Worm (Caenorhabditis elegans) whole organism, L3 larva: ENCODE measurements around the gene C26D10.7.

Source experiments
- R02D3.7 ChIP-seq: fragments of 150-350 bp; optimal IDR thresholded peaks from 2 replicates; lab custom pipeline; 2014; ENCODE audit warnings: missing biosample characterization, missing genetic modification characterization
- aly-2 ChIP-seq: fragments of 150-350 bp; optimal IDR thresholded peaks from 2 replicates; lab custom pipeline; 2014; ENCODE audit warnings: missing biosample characterization, missing genetic modification characterization
- ama-1 ChIP-seq: fragments of 150-350 bp; optimal IDR thresholded peaks from 2 replicates; lab custom pipeline; 2018
- ceh-16 ChIP-seq: sonication (generic microtip); optimal IDR thresholded peaks from 2 replicates; lab custom pipeline; 2017; ENCODE audit warnings: missing biosample characterization, missing genetic modification characterization
- ceh-82 ChIP-seq: fragments of 150-350 bp; optimal IDR thresholded peaks from 2 replicates; lab custom pipeline; 2014; ENCODE audit warnings: missing biosample characterization, missing genetic modification characterization
- ceh-9 ChIP-seq: sonication (generic microtip); optimal IDR thresholded peaks from 2 replicates; lab custom pipeline; 2018; ENCODE audit warnings: missing biosample characterization, missing genetic modification characterization
- daf-12 ChIP-seq: fragments of 150-350 bp; optimal IDR thresholded peaks from 2 replicates; lab custom pipeline; 2014; ENCODE audit warnings: missing biosample characterization, missing genetic modification reagents, missing genetic modification characterization
- egl-5 ChIP-seq: fragments of 150-350 bp; optimal IDR thresholded peaks from 2 replicates; lab custom pipeline; 2017; ENCODE audit warnings: missing biosample characterization, missing genetic modification reagents, missing genetic modification characterization, inconsistent platforms
- elt-1 ChIP-seq: fragments of 150-350 bp; optimal IDR thresholded peaks from 2 replicates; lab custom pipeline; 2014; ENCODE audit warnings: missing biosample characterization, missing genetic modification characterization
- elt-3 ChIP-seq, 3 experiments: fragments of 150-350 bp in 1 of 3; sonication (generic microtip) in 2 of 3; optimal IDR thresholded peaks; 2 replicates in 2 of 3; 4 replicates in 1 of 3; lab custom pipeline; 2014 to 2017; ENCODE audit warnings: missing biosample characterization in 3 of 3, missing genetic modification characterization in 3 of 3
- eor-1 ChIP-seq, 2 experiments: fragments of 150-350 bp; optimal IDR thresholded peaks; 2 replicates each; lab custom pipeline; 2014 to 2018; ENCODE audit warnings: missing biosample characterization in 2 of 2, missing genetic modification characterization in 2 of 2
- fkh-10 ChIP-seq: sonication (generic microtip); optimal IDR thresholded peaks from 2 replicates; lab custom pipeline; 2017; ENCODE audit warnings: missing biosample characterization, missing genetic modification reagents, missing genetic modification characterization
- fkh-2 ChIP-seq: fragments of 150-350 bp; optimal IDR thresholded peaks from 2 replicates; lab custom pipeline; 2014; ENCODE audit warnings: missing biosample characterization, missing genetic modification reagents, missing genetic modification characterization
- fos-1 ChIP-seq: fragments of 150-350 bp; optimal IDR thresholded peaks from 2 replicates; lab custom pipeline; 2014; ENCODE audit warnings: missing biosample characterization, missing genetic modification characterization
- jun-1 ChIP-seq: fragments of 150-350 bp; optimal IDR thresholded peaks from 2 replicates; lab custom pipeline; 2014; ENCODE audit warnings: missing biosample characterization, missing genetic modification reagents, missing genetic modification characterization
- mml-1 ChIP-seq: fragments of 150-350 bp; sonication (generic microtip); optimal IDR thresholded peaks from 3 replicates; lab custom pipeline; 2014; ENCODE audit warnings: missing biosample characterization, missing genetic modification characterization
- nfya-1 ChIP-seq: sonication (generic microtip); optimal IDR thresholded peaks from 2 replicates; lab custom pipeline; 2017; ENCODE audit warnings: missing genetic modification characterization, mild to moderate bottlenecking, missing compliant biosample characterization, antibody characterized with exemption, moderate library complexity; ENCODE audit not compliant: insufficient read depth
- nhr-11 ChIP-seq: fragments of 150-350 bp; optimal IDR thresholded peaks from 2 replicates; lab custom pipeline; 2014; ENCODE audit warnings: missing biosample characterization, missing genetic modification characterization
- nhr-237 ChIP-seq: fragments of 150-350 bp; optimal IDR thresholded peaks from 2 replicates; lab custom pipeline; 2014; ENCODE audit warnings: missing biosample characterization, missing genetic modification characterization
- nhr-25 ChIP-seq: sonication (generic microtip); optimal IDR thresholded peaks from 2 replicates; lab custom pipeline; 2017; ENCODE audit warnings: missing biosample characterization, missing genetic modification characterization
- nhr-67 ChIP-seq: fragments of 150-350 bp; optimal IDR thresholded peaks from 2 replicates; lab custom pipeline; 2014; ENCODE audit warnings: missing biosample characterization, missing genetic modification characterization
- nhr-76 ChIP-seq: fragments of 150-350 bp; sonication (generic microtip); optimal IDR thresholded peaks from 5 replicates; lab custom pipeline; 2014; ENCODE audit warnings: missing biosample characterization, missing genetic modification characterization
- pha-4 ChIP-seq: fragments of 150-350 bp; optimal IDR thresholded peaks from 2 replicates; lab custom pipeline; 2014; ENCODE audit warnings: missing biosample characterization, missing genetic modification reagents, missing genetic modification characterization
- pqm-1 ChIP-seq: fragments of 150-350 bp; optimal IDR thresholded peaks from 2 replicates; lab custom pipeline; 2017; ENCODE audit warnings: missing biosample characterization, missing genetic modification characterization, inconsistent platforms
- sea-2 ChIP-seq: fragments of 150-350 bp; sonication (generic microtip); optimal IDR thresholded peaks from 4 replicates; lab custom pipeline; 2014; ENCODE audit warnings: missing biosample characterization, missing genetic modification reagents, missing genetic modification characterization
- skn-1 ChIP-seq: fragments of 150-350 bp; optimal IDR thresholded peaks from 2 replicates; lab custom pipeline; 2014; ENCODE audit warnings: missing biosample characterization, missing genetic modification characterization
- snpc-4 ChIP-seq: fragments of 150-350 bp; optimal IDR thresholded peaks from 2 replicates; lab custom pipeline; 2014; ENCODE audit warnings: missing biosample characterization, missing genetic modification characterization
- tbx-2 ChIP-seq: sonication (generic microtip); optimal IDR thresholded peaks from 2 replicates; lab custom pipeline; 2016; ENCODE audit warnings: mild to moderate bottlenecking, missing genetic modification characterization, missing compliant biosample characterization
- unc-62 ChIP-seq: fragments of 150-350 bp; sonication (generic microtip); optimal IDR thresholded peaks from 4 replicates; lab custom pipeline; 2014; ENCODE audit warnings: missing biosample characterization, missing genetic modification reagents, missing genetic modification characterization
- zag-1 ChIP-seq: fragments of 150-350 bp; optimal IDR thresholded peaks from 2 replicates; lab custom pipeline; 2014; ENCODE audit warnings: missing biosample characterization, missing genetic modification characterization
- ztf-11 ChIP-seq: fragments of 150-350 bp; optimal IDR thresholded peaks from 2 replicates; lab custom pipeline; 2014; ENCODE audit warnings: missing biosample characterization, missing genetic modification characterization
- ztf-4 ChIP-seq: fragments of 150-350 bp; optimal IDR thresholded peaks from 2 replicates; lab custom pipeline; 2014; ENCODE audit warnings: missing biosample characterization, missing genetic modification characterization

The C26D10.7 gene

ce11 chrII:8354233-8354750 is 20.5 kb downstream of the C26D10.7 start, which contains the start of gene C26D10.6:
C26D10.6 (minus strand) TSS chrII:8354700.
- no peak for TF ChIP-seq nhr-237 (tag; lab: Kevin White, UChicago)
- peak; percentile 70 for TF ChIP-seq elt-1 (tag; lab: Kevin White, UChicago)
- TF ChIP-seq egl-5 (tag; lab: Kevin White, UChicago) = no peak
- TF ChIP-seq, all 47 proteins: peak for 1

- TF ChIP-seq mml-1 (tag; lab: Kevin White, UChicago) (no peak), pqm-1 (tag; lab: Kevin White, UChicago) (no peak), eor-1 (tag; optimal IDR thresholded peaks at IDR 0.05; lab: Kevin White, UChicago) (no peak), ceh-82 (tag; lab: Kevin White, UChicago) (no peak), skn-1 (no peak), nfya-1 (tag; lab: Kevin White, UChicago) (no peak), ztf-11 (tag; lab: Kevin White, UChicago) (no peak), snpc-4 (tag; lab: Kevin White, UChicago) (no peak), fkh-10 (GFP tag; lab: Kevin White, UChicago) (no peak), tbx-2 (tag; lab: Kevin White, UChicago) (no peak), elt-3 (tag; optimal IDR thresholded peaks at IDR 0.05; lab: Kevin White, UChicago) (no peak)
- TF ChIP-seq, all 47 proteins: peak for 0
Observed at ce11 chrII:8358466-8358865, 24.7 kb downstream of the C26D10.7 start.

ce11 chrII:8359350-8359749 is 25.6 kb downstream of the C26D10.7 start, which contains the start of gene col-77:
col-77 (minus strand) TSS chrII:8359381.
- TF ChIP-seq nhr-25 (tag; lab: Kevin White, UChicago) (peak; percentile 56), fkh-2 (no peak)

- no peak for TF ChIP-seq nhr-67
- no peak for TF ChIP-seq fkh-10 (GFP tag; lab: Kevin White, UChicago)
- TF ChIP-seq nhr-11 (tag; lab: Kevin White, UChicago) = no peak
- TF ChIP-seq elt-3 (tag; optimal IDR thresholded peaks at IDR 0.05; lab: Kevin White, UChicago) = no peak
- no peak for TF ChIP-seq ceh-16
- TF ChIP-seq nfya-1 (tag; lab: Kevin White, UChicago) = no peak
- TF ChIP-seq ztf-4 = no peak
- no peak for TF ChIP-seq skn-1
- no peak for TF ChIP-seq sea-2 (GFP tag; lab: Kevin White, UChicago)
- no peak for TF ChIP-seq zag-1 (tag; lab: Kevin White, UChicago)
- TF ChIP-seq nhr-76 (tag; lab: Kevin White, UChicago) = no peak
- no peak for TF ChIP-seq pha-4
- TF ChIP-seq eor-1 (tag; optimal IDR thresholded peaks at IDR 0.05; lab: Kevin White, UChicago) = no peak
- TF ChIP-seq fkh-2 = no peak
- TF ChIP-seq unc-62 = no peak
- no peak for TF ChIP-seq ceh-9 (tag; lab: Kevin White, UChicago)
- no peak for TF ChIP-seq daf-12 (tag; lab: Kevin White, UChicago)
- TF ChIP-seq aly-2 (tag; lab: Kevin White, UChicago) = no peak
- TF ChIP-seq ama-1 = no peak
Observed at ce11 chrII:8360453-8360852, 26.7 kb downstream of the C26D10.7 start, which contains the start of gene M195.2. M195.2 (plus strand) TSS chrII:8360753.

ce11 chrII:8369059-8369458 is 35.3 kb downstream of the C26D10.7 start, which contains the start of gene amt-3:
amt-3 (minus strand) TSS chrII:8369159.
- TF ChIP-seq pqm-1 (tag; lab: Kevin White, UChicago) = no peak
- no peak for TF ChIP-seq fos-1
- no peak for TF ChIP-seq jun-1
- no peak for TF ChIP-seq tbx-2 (tag; lab: Kevin White, UChicago)
- no peak for TF ChIP-seq nhr-11 (tag; lab: Kevin White, UChicago)
- no peak for TF ChIP-seq R02D3.7 (tag; lab: Kevin White, UChicago)

ce11 chrII:8370194-8370593 is 36.5 kb downstream of the C26D10.7 start:
- TF ChIP-seq egl-5 (tag; lab: Kevin White, UChicago) (no peak), fkh-10 (GFP tag; lab: Kevin White, UChicago) (peak; percentile 89)
- TF ChIP-seq, all 47 proteins: peak for 1
